Fruit fly (Drosophila melanogaster) whole organism, pupa: ENCODE measurements around the gene CG32564.
A peak's percentile ranks its signal among the peaks of the same experiment; 100 is the strongest.

ENCODE experiments used
- CG10348 ChIP-seq: fragments of 200-800 bp; sonication (Bioruptor generic); IDR thresholded peaks from 2 replicates; pipeline ENCODE4 v1.3.6; 2022; ENCODE audit warnings: missing biosample characterization, missing genetic modification characterization
- CG12605 ChIP-seq: fragments of 200-800 bp; sonication (Bioruptor generic); IDR thresholded peaks from 2 replicates; pipeline ENCODE4 v1.3.6; 2022; ENCODE audit warnings: missing biosample characterization, missing genetic modification characterization
- CG13204 ChIP-seq: fragments of 200-800 bp; sonication (Bioruptor generic); optimal IDR thresholded peaks from 2 replicates; lab custom pipeline; 2018; ENCODE audit warnings: missing biosample characterization, mild to moderate bottlenecking, missing genetic modification characterization, moderate library complexity
- CG14655 ChIP-seq: fragments of 200-800 bp; sonication (Bioruptor generic); optimal IDR thresholded peaks from 3 replicates; lab custom pipeline; 2017; ENCODE audit warnings: mild to moderate bottlenecking, missing biosample characterization, missing genetic modification reagents, missing genetic modification characterization
- CG15710 ChIP-seq: fragments of 200-800 bp; sonication (Bioruptor generic); optimal IDR thresholded peaks from 2 replicates; lab custom pipeline; 2018; ENCODE audit warnings: missing biosample characterization, mild to moderate bottlenecking, missing genetic modification characterization, moderate library complexity
- CG17806 ChIP-seq: fragments of 200-800 bp; sonication (Bioruptor generic); optimal IDR thresholded peaks from 2 replicates; lab custom pipeline; 2018; ENCODE audit warnings: missing biosample characterization, mild to moderate bottlenecking, missing genetic modification characterization, moderate library complexity
- CG32121 ChIP-seq: fragments of 200-800 bp; sonication (Bioruptor generic); IDR thresholded peaks from 2 replicates; pipeline ENCODE4 v1.3.6; 2022; ENCODE audit warnings: missing biosample characterization, missing genetic modification characterization
- CG34367 ChIP-seq: fragments of 200-800 bp; sonication (Bioruptor generic); optimal IDR thresholded peaks from 2 replicates; lab custom pipeline; 2018; ENCODE audit warnings: missing biosample characterization, mild to moderate bottlenecking, missing genetic modification characterization
- CG4496 ChIP-seq: fragments of 200-800 bp; sonication (Bioruptor generic); IDR thresholded peaks from 3 replicates; pipeline ENCODE4 v1.3.6; 2022; ENCODE audit warnings: missing biosample characterization, missing genetic modification characterization
- CG8159 ChIP-seq: fragments of 200-800 bp; sonication (Bioruptor generic); optimal IDR thresholded peaks from 3 replicates; lab custom pipeline; 2018; ENCODE audit warnings: missing biosample characterization, mild to moderate bottlenecking, missing genetic modification characterization, moderate library complexity
- CG8301 ChIP-seq: fragments of 200-800 bp; sonication (Bioruptor generic); optimal IDR thresholded peaks from 2 replicates; lab custom pipeline; 2018; ENCODE audit warnings: missing biosample characterization, mild to moderate bottlenecking, missing genetic modification characterization
- CG9948 ChIP-seq: fragments of 200-800 bp; sonication (Bioruptor generic); optimal IDR thresholded peaks from 2 replicates; lab custom pipeline; 2018; ENCODE audit warnings: missing biosample characterization, mild to moderate bottlenecking, missing genetic modification characterization, moderate library complexity
- D1 ChIP-seq: fragments of 200-800 bp; sonication (Bioruptor generic); optimal IDR thresholded peaks from 2 replicates; lab custom pipeline; 2018; ENCODE audit warnings: missing biosample characterization, mild to moderate bottlenecking, missing genetic modification characterization, moderate library complexity
- EcR ChIP-seq: fragments of 200-800 bp; sonication (Bioruptor generic); optimal IDR thresholded peaks from 3 replicates; lab custom pipeline; 2019; ENCODE audit warnings: missing biosample characterization, missing genetic modification characterization, mild to moderate bottlenecking, moderate library complexity, missing genetic modification reagents
- Ets98B ChIP-seq: fragments of 200-800 bp; sonication (Bioruptor generic); IDR thresholded peaks from 2 replicates; pipeline ENCODE4 v1.3.6; 2022; ENCODE audit warnings: missing biosample characterization, missing genetic modification characterization
- Pif1A ChIP-seq: fragments of 200-800 bp; sonication (Bioruptor generic); optimal IDR thresholded peaks from 3 replicates; lab custom pipeline; 2016; ENCODE audit warnings: missing biosample characterization, missing genetic modification characterization
- Pif1B ChIP-seq: fragments of 200-800 bp; sonication (Bioruptor generic); optimal IDR thresholded peaks from 3 replicates; lab custom pipeline; 2016; ENCODE audit warnings: missing biosample characterization, missing genetic modification characterization
- Snoo ChIP-seq: fragments of 200-800 bp; sonication (Bioruptor generic); optimal IDR thresholded peaks from 3 replicates; lab custom pipeline; 2017; ENCODE audit warnings: missing biosample characterization, mild to moderate bottlenecking, missing genetic modification characterization, inconsistent platforms
- fd96Ca ChIP-seq: fragments of 200-800 bp; sonication (Bioruptor generic); IDR thresholded peaks from 3 replicates; pipeline ENCODE4 v1.3.6; 2022; ENCODE audit warnings: missing biosample characterization, missing genetic modification characterization
- gl ChIP-seq: fragments of 200-800 bp; sonication (Bioruptor generic); optimal IDR thresholded peaks from 2 replicates; lab custom pipeline; 2018; ENCODE audit warnings: missing biosample characterization, mild to moderate bottlenecking, missing genetic modification characterization
- rn ChIP-seq: fragments of 200-800 bp; sonication (Bioruptor generic); IDR thresholded peaks from 2 replicates; pipeline ENCODE4 v1.3.6; 2022; ENCODE audit warnings: missing biosample characterization, missing genetic modification characterization

Gene CG32564

dm6 chrX:17178484-17178921, 27.7 kb upstream of the CG32564 start:
- TF ChIP-seq gl (peak; percentile 91), CG12605 (peak; percentile 99), EcR (GFP tag; lab: Kevin White, UChicago) (peak; percentile 76), CG13204 (GFP tag; lab: Kevin White, UChicago) (no peak), CG32121 (GFP tag; lab: Robert Waterston, UW) (peak; percentile 100), Snoo (tag; lab: Kevin White, UChicago) (peak; percentile 98), CG9948 (tag; lab: Kevin White, UChicago) (peak; percentile 18), CG15710 (peak; percentile 87), CG8301 (tag; lab: Kevin White, UChicago) (peak; percentile 97), Ets98B (GFP tag; lab: Robert Waterston, UW) (peak; percentile 99), CG10348 (GFP tag; lab: Robert Waterston, UW) (no peak), CG4496 (GFP tag; lab: Robert Waterston, UW) (peak; percentile 99), D1 (tag; lab: Kevin White, UChicago) (peak; percentile 87), CG14655 (peak; percentile 98), fd96Ca (peak; percentile 96), CG8159 (tag; lab: Kevin White, UChicago) (peak; percentile 98), rn (peak; percentile 98), Pif1A (GFP tag; lab: Kevin White, UChicago) (peak; percentile 98), CG17806 (peak; percentile 98), Pif1B (peak; percentile 98), CG34367 (no peak)

- TF ChIP-seq CG15710 (no peak), Ets98B (GFP tag; lab: Robert Waterston, UW) (no peak), CG17806 (no peak), CG8301 (tag; lab: Kevin White, UChicago) (no peak), CG8159 (tag; lab: Kevin White, UChicago) (no peak)
Observed at dm6 chrX:17180523-17180922, 25.7 kb upstream of the CG32564 start.

dm6 chrX:17181264-17182198, 24.7 kb upstream of the CG32564 start:
- TF ChIP-seq CG32121 (GFP tag; lab: Robert Waterston, UW) (0 out of 2 replicates have a peak, but pooled peaks have one; percentile 8), Snoo (tag; lab: Kevin White, UChicago) (peak; percentile 41), CG10348 (GFP tag; lab: Robert Waterston, UW) (no peak)

dm6 chrX:17183486-17183885, 22.7 kb upstream of the CG32564 start:
- TF ChIP-seq Pif1A (GFP tag; lab: Kevin White, UChicago) (no peak), EcR (GFP tag; lab: Kevin White, UChicago) (no peak), Ets98B (GFP tag; lab: Robert Waterston, UW) (no peak), CG8159 (tag; lab: Kevin White, UChicago) (no peak), gl (no peak), CG13204 (GFP tag; lab: Kevin White, UChicago) (no peak)

dm6 chrX:17186432-17186831, 19.8 kb upstream of the CG32564 start:
- TF ChIP-seq CG34367 (no peak), CG12605 (no peak), Pif1A (GFP tag; lab: Kevin White, UChicago) (no peak), Ets98B (GFP tag; lab: Robert Waterston, UW) (no peak), EcR (GFP tag; lab: Kevin White, UChicago) (no peak), CG13204 (GFP tag; lab: Kevin White, UChicago) (no peak)

- TF ChIP-seq CG8159 (tag; lab: Kevin White, UChicago) (no peak), EcR (GFP tag; lab: Kevin White, UChicago) (no peak), CG15710 (no peak), CG34367 (no peak), Snoo (tag; lab: Kevin White, UChicago) (no peak), CG17806 (peak; percentile 20), CG10348 (GFP tag; lab: Robert Waterston, UW) (no peak), rn (no peak), CG32121 (GFP tag; lab: Robert Waterston, UW) (peak; percentile 57; the same call in 1 of the 2 replicates), CG14655 (peak; percentile 12), CG4496 (GFP tag; lab: Robert Waterston, UW) (peak; percentile 73), D1 (tag; lab: Kevin White, UChicago) (no peak), CG13204 (GFP tag; lab: Kevin White, UChicago) (no peak), Ets98B (GFP tag; lab: Robert Waterston, UW) (peak; percentile 54), Pif1A (GFP tag; lab: Kevin White, UChicago) (peak; percentile 30), gl (no peak), CG9948 (tag; lab: Kevin White, UChicago) (peak; percentile 4), CG8301 (tag; lab: Kevin White, UChicago) (peak; percentile 20), fd96Ca (0 out of 3 replicates have a peak, but pooled peaks have one; percentile 28), CG12605 (0 out of 2 replicates have a peak, but pooled peaks have one; percentile 36), Pif1B (peak; percentile 2)
Observed at dm6 chrX:17187495-17187894, 18.7 kb upstream of the CG32564 start.
